Worm (Caenorhabditis elegans) whole organism, young adult: ENCODE results near the gene ddr-2.

Experiments used
- B0336.3 ChIP-seq: fragments of 200-800 bp; sonication (Bioruptor generic); IDR thresholded peaks from 2 replicates; pipeline ENCODE4 v1.3.6; 2022; ENCODE audit warnings: missing genetic modification characterization, missing compliant biosample characterization
- C06A6.2 ChIP-seq: fragments of 200-800 bp; sonication (Bioruptor generic); conservative IDR thresholded peaks from 2 replicates; pipeline ENCODE4 v1.3.6; 2022; ENCODE audit warnings: missing genetic modification characterization, missing compliant biosample characterization
- F49E8.2 ChIP-seq: sonication (generic microtip); optimal IDR thresholded peaks from 3 replicates; lab custom pipeline; 2017; ENCODE audit warnings: missing genetic modification characterization, mild to moderate bottlenecking, missing compliant biosample characterization, antibody characterized with exemption, moderate library complexity; ENCODE audit not compliant: insufficient read depth
- K11D2.4 ChIP-seq: fragments of 200-800 bp; sonication (Bioruptor generic); IDR thresholded peaks from 2 replicates; pipeline ENCODE4 v1.3.6; 2022; ENCODE audit warnings: missing genetic modification reagents, missing genetic modification characterization, missing compliant biosample characterization
- K12H6.12 ChIP-seq: fragments of 200-800 bp; sonication (Bioruptor generic); optimal IDR thresholded peaks from 2 replicates; lab custom pipeline; 2018; ENCODE audit warnings: mild to moderate bottlenecking, missing genetic modification characterization, missing compliant biosample characterization
- T07F8.4 ChIP-seq: sonication (generic microtip); optimal IDR thresholded peaks from 2 replicates; lab custom pipeline; 2016; ENCODE audit warnings: mild to moderate bottlenecking, missing genetic modification characterization, moderate library complexity, missing compliant biosample characterization
- Y53F4B.3 ChIP-seq: fragments of 200-800 bp; sonication (Bioruptor generic); IDR thresholded peaks from 2 replicates; pipeline ENCODE4 v1.3.6; 2022; ENCODE audit warnings: missing genetic modification reagents, missing genetic modification characterization, missing compliant biosample characterization
- Y53G8AR.9 ChIP-seq: fragments of 200-800 bp; sonication (Bioruptor generic); conservative IDR thresholded peaks from 2 replicates; pipeline ENCODE4 v1.3.6; 2022; ENCODE audit warnings: missing genetic modification reagents, missing genetic modification characterization, missing compliant biosample characterization
- Y56A3A.18 ChIP-seq: fragments of 200-800 bp; sonication (Bioruptor generic); IDR thresholded peaks from 2 replicates; pipeline ENCODE4 v1.3.6; 2022; ENCODE audit warnings: missing genetic modification reagents, missing genetic modification characterization, missing compliant biosample characterization
- Y95B8A.8 ChIP-seq: fragments of 200-800 bp; sonication (Bioruptor generic); IDR thresholded peaks from 2 replicates; pipeline ENCODE4 v1.3.6; 2022; ENCODE audit warnings: missing genetic modification reagents, missing genetic modification characterization, missing compliant biosample characterization
- attf-5 ChIP-seq: fragments of 200-800 bp; sonication (Bioruptor generic); optimal IDR thresholded peaks from 2 replicates; lab custom pipeline; 2018; ENCODE audit warnings: mild to moderate bottlenecking, missing genetic modification characterization, missing compliant biosample characterization
- attf-6 ChIP-seq: fragments of 200-800 bp; sonication (Bioruptor generic); IDR thresholded peaks from 2 replicates; pipeline ENCODE4 v1.3.6; 2022; ENCODE audit warnings: missing genetic modification reagents, missing genetic modification characterization, missing compliant biosample characterization
- ccch-3 ChIP-seq: fragments of 200-800 bp; sonication (Bioruptor generic); optimal IDR thresholded peaks from 2 replicates; lab custom pipeline; 2018; ENCODE audit warnings: mild to moderate bottlenecking, missing genetic modification characterization, missing compliant biosample characterization
- ceh-27 ChIP-seq: fragments of 200-800 bp; sonication (Bioruptor generic); optimal IDR thresholded peaks from 2 replicates; lab custom pipeline; 2018; ENCODE audit warnings: mild to moderate bottlenecking, missing genetic modification characterization, moderate library complexity, missing compliant biosample characterization
- ceh-40 ChIP-seq: fragments of 200-800 bp; sonication (Bioruptor generic); IDR thresholded peaks from 2 replicates; pipeline ENCODE4 v1.3.6; 2022; ENCODE audit warnings: missing genetic modification characterization, missing compliant biosample characterization
- ceh-58 ChIP-seq: fragments of 200-800 bp; sonication (Bioruptor generic); IDR thresholded peaks from 2 replicates; pipeline ENCODE4 v1.3.6; 2022; ENCODE audit warnings: missing genetic modification characterization, missing compliant biosample characterization
- chd-7 ChIP-seq: sonication (generic microtip); optimal IDR thresholded peaks from 2 replicates; lab custom pipeline; 2016; ENCODE audit warnings: mild to moderate bottlenecking, missing genetic modification characterization, moderate library complexity, missing compliant biosample characterization
- dox-1 ChIP-seq: fragments of 200-800 bp; sonication (Bioruptor generic); IDR thresholded peaks from 2 replicates; pipeline ENCODE4 v1.3.6; 2022; ENCODE audit warnings: missing genetic modification reagents, missing genetic modification characterization, missing compliant biosample characterization
- dpl-1 ChIP-seq: fragments of 150-350 bp; optimal IDR thresholded peaks from 2 replicates; lab custom pipeline; 2014; ENCODE audit warnings: missing biosample characterization, missing genetic modification reagents, missing genetic modification characterization
- efl-1 ChIP-seq: fragments of 150-350 bp; optimal IDR thresholded peaks from 2 replicates; lab custom pipeline; 2014; ENCODE audit warnings: missing biosample characterization, missing genetic modification reagents, missing genetic modification characterization
- egl-18 ChIP-seq: fragments of 200-800 bp; sonication (Bioruptor generic); IDR thresholded peaks from 2 replicates; pipeline ENCODE4 v1.3.6; 2022; ENCODE audit warnings: missing genetic modification reagents, missing genetic modification characterization, missing compliant biosample characterization
- egl-44 ChIP-seq: fragments of 200-800 bp; sonication (Bioruptor generic); IDR thresholded peaks from 2 replicates; pipeline ENCODE4 v1.3.6; 2022; ENCODE audit warnings: missing genetic modification reagents, missing genetic modification characterization, missing compliant biosample characterization
- egrh-3 ChIP-seq: fragments of 200-800 bp; sonication (Bioruptor generic); IDR thresholded peaks from 2 replicates; pipeline ENCODE4 v1.3.6; 2022; ENCODE audit warnings: missing genetic modification reagents, missing genetic modification characterization, missing compliant biosample characterization
- ekl-4 ChIP-seq: fragments of 200-800 bp; sonication (Bioruptor generic); IDR thresholded peaks from 2 replicates; pipeline ENCODE4 v1.3.6; 2022; ENCODE audit warnings: missing genetic modification reagents, missing genetic modification characterization, missing compliant biosample characterization
- ets-4 ChIP-seq: fragments of 200-800 bp; sonication (Bioruptor generic); optimal IDR thresholded peaks from 2 replicates; lab custom pipeline; 2018; ENCODE audit warnings: mild to moderate bottlenecking, missing genetic modification characterization, missing compliant biosample characterization
- gei-17 ChIP-seq: fragments of 200-800 bp; sonication (Bioruptor generic); optimal IDR thresholded peaks from 2 replicates; lab custom pipeline; 2018; ENCODE audit warnings: mild to moderate bottlenecking, missing genetic modification characterization, missing compliant biosample characterization
- hmg-20 ChIP-seq: fragments of 200-800 bp; sonication (Bioruptor generic); IDR thresholded peaks from 2 replicates; pipeline ENCODE4 v1.3.6; 2022; ENCODE audit warnings: missing genetic modification reagents, missing genetic modification characterization, missing compliant biosample characterization
- hrde-1 ChIP-seq: sonication (generic microtip); optimal IDR thresholded peaks from 2 replicates; lab custom pipeline; 2016; ENCODE audit warnings: missing genetic modification characterization, mild to moderate bottlenecking, missing compliant biosample characterization, moderate library complexity, missing genotype, missing genetic modification reagents, borderline replicate concordance
- let-607 ChIP-seq, 2 experiments: fragments of 200-800 bp in 1 of 2; sonication (Bioruptor generic) in 1 of 2; sonication (generic microtip) in 1 of 2; optimal IDR thresholded peaks; 2 replicates each; lab custom pipeline; 2016 to 2018; ENCODE audit warnings: mild to moderate bottlenecking in 2 of 2, missing compliant biosample characterization in 2 of 2, missing genetic modification characterization in 2 of 2, moderate library complexity in 2 of 2, missing genotype in 1 of 2
- madf-10 ChIP-seq: sonication (generic microtip); optimal IDR thresholded peaks from 2 replicates; lab custom pipeline; 2016; ENCODE audit warnings: mild to moderate bottlenecking, missing genetic modification characterization, missing compliant biosample characterization
- madf-6 ChIP-seq: fragments of 200-800 bp; sonication (Bioruptor generic); IDR thresholded peaks from 2 replicates; pipeline ENCODE4 v1.3.6; 2022; ENCODE audit warnings: missing genetic modification reagents, missing genetic modification characterization, missing compliant biosample characterization
- mcd-1 ChIP-seq: fragments of 200-800 bp; sonication (Bioruptor generic); IDR thresholded peaks from 2 replicates; pipeline ENCODE4 v1.3.6; 2022; ENCODE audit warnings: missing genetic modification reagents, missing genetic modification characterization, missing compliant biosample characterization
- mes-4 ChIP-seq: sonication (generic microtip); optimal IDR thresholded peaks from 2 replicates; lab custom pipeline; 2016; ENCODE audit warnings: missing genotype, missing genetic modification characterization, missing compliant biosample characterization
- nfya-1 ChIP-seq: sonication (generic microtip); optimal IDR thresholded peaks from 2 replicates; lab custom pipeline; 2017; ENCODE audit warnings: antibody characterized with exemption, missing compliant biosample characterization, missing genetic modification characterization, borderline replicate concordance; ENCODE audit not compliant: insufficient read depth
- nfya-2 ChIP-seq: fragments of 200-800 bp; sonication (Bioruptor generic); IDR thresholded peaks from 2 replicates; pipeline ENCODE4 v1.3.6; 2022; ENCODE audit warnings: missing genetic modification reagents, missing genetic modification characterization, missing compliant biosample characterization
- nfyb-1 ChIP-seq: fragments of 200-800 bp; sonication (Bioruptor generic); IDR thresholded peaks from 2 replicates; pipeline ENCODE4 v1.3.6; 2022; ENCODE audit warnings: missing genetic modification reagents, missing genetic modification characterization, missing compliant biosample characterization
- nhr-179 ChIP-seq: sonication (generic microtip); optimal IDR thresholded peaks from 2 replicates; lab custom pipeline; 2016; ENCODE audit warnings: mild to moderate bottlenecking, missing genetic modification characterization, missing compliant biosample characterization
- nhr-27 ChIP-seq: fragments of 200-800 bp; sonication (Bioruptor generic); optimal IDR thresholded peaks from 2 replicates; lab custom pipeline; 2018; ENCODE audit warnings: mild to moderate bottlenecking, missing genetic modification characterization, moderate library complexity, missing compliant biosample characterization
- pbrm-1 ChIP-seq: fragments of 200-800 bp; sonication (Bioruptor generic); IDR thresholded peaks from 2 replicates; pipeline ENCODE4 v1.3.6; 2022; ENCODE audit warnings: missing genetic modification reagents, missing genetic modification characterization, missing compliant biosample characterization
- pha-4 ChIP-seq: fragments of 150-350 bp; sonication (generic microtip); optimal IDR thresholded peaks from 2 replicates; lab custom pipeline; 2014; ENCODE audit warnings: missing biosample characterization, missing genetic modification reagents, missing genetic modification characterization
- repo-1 ChIP-seq: sonication (generic microtip); optimal IDR thresholded peaks from 2 replicates; lab custom pipeline; 2017; ENCODE audit warnings: mild to moderate bottlenecking, missing genetic modification characterization, missing compliant biosample characterization
- rpc-1 ChIP-seq, 2 experiments: fragments of 150-350 bp in 1 of 2; sonication (generic microtip) in 1 of 2; optimal IDR thresholded peaks; 2 replicates each; lab custom pipeline; 2014 to 2018; ENCODE audit warnings: missing biosample characterization in 1 of 2, missing genetic modification characterization in 1 of 2, missing genetic modification reagents in 1 of 2, missing genotype in 1 of 2
- snpc-3.4 ChIP-seq: sonication (generic microtip); optimal IDR thresholded peaks from 2 replicates; lab custom pipeline; 2017; ENCODE audit warnings: missing genetic modification characterization, mild to moderate bottlenecking, missing compliant biosample characterization, antibody characterized with exemption, moderate library complexity, missing genotype, missing genetic modification reagents
- tbp1 ChIP-seq: fragments of 200-800 bp; sonication (Bioruptor generic); optimal IDR thresholded peaks from 2 replicates; lab custom pipeline; 2018; ENCODE audit warnings: mild to moderate bottlenecking, missing genetic modification characterization, missing compliant biosample characterization
- unc-130 ChIP-seq: sonication (generic microtip); optimal IDR thresholded peaks from 2 replicates; lab custom pipeline; 2016; ENCODE audit warnings: missing genetic modification reagents, missing genetic modification characterization, missing compliant biosample characterization
- unc-62 ChIP-seq: fragments of 150-350 bp; optimal IDR thresholded peaks from 2 replicates; lab custom pipeline; 2014; ENCODE audit warnings: missing biosample characterization, missing genetic modification reagents, missing genetic modification characterization
- ztf-18 ChIP-seq: sonication (generic microtip); optimal IDR thresholded peaks from 2 replicates; lab custom pipeline; 2016; ENCODE audit warnings: missing genotype, mild to moderate bottlenecking, missing genetic modification characterization, missing compliant biosample characterization

Gene ddr-2

DNA sequence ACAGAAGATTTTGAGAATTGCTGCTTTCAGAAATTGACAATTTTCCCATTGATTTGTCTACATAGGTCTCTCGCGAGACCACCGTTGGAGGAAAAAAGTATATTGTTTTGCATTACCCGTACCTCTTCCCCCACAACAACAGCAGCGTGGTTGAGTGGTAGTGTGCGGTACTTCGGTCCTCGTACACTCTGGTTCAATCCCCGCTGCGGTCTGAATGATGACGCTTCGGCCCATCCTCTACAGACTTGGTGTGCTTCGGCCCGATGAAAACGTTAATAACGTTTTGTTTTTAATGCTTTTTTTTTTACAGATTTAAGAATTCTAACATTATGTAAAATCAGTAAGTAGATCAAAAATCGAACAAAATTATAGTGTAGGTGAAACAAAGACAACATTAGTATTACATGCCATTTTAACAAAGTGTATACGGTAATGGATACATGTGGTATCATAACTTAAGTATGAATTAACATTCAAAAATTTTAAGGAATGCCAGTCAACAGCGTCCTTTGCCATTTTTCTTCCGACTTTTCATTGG lies 32.9 kb downstream of the ddr-2 start, which contains the start of gene ZK816.3 (continued):
- TF ChIP-seq ceh-40 (peak; percentile 33; the same call in 1 of the 2 replicates), efl-1 (no peak), attf-6 (GFP tag; lab: Robert Waterston, UW) (no peak), tbp1 (peak; percentile 85), unc-130 (GFP tag; lab: Kevin White, UChicago) (no peak), ztf-18 (peak; percentile 50), pbrm-1 (GFP tag; lab: Robert Waterston, UW) (peak; percentile 55; the same call in 1 of the 2 replicates), ceh-27 (peak; percentile 78), egrh-3 (GFP tag; lab: Robert Waterston, UW) (0 out of 2 replicates have a peak, but pooled peaks have one; percentile 7), F49E8.2 (tag; lab: Kevin White, UChicago) (no peak), pha-4 (tag; lab: Kevin White, UChicago) (no peak), chd-7 (no peak), T07F8.4 (tag; lab: Kevin White, UChicago) (no peak), nfyb-1 (GFP tag; lab: Robert Waterston, UW) (no peak), repo-1 (tag; lab: Kevin White, UChicago) (no peak), nfya-1 (tag; lab: Kevin White, UChicago) (no peak), unc-62 (no peak), mcd-1 (GFP tag; lab: Robert Waterston, UW) (no peak), madf-10 (tag; lab: Kevin White, UChicago) (peak; percentile 47), hrde-1 (no peak), K12H6.12 (tag; lab: Kevin White, UChicago) (no peak), Y53F4B.3 (GFP tag; lab: Robert Waterston, UW) (peak; percentile 49; the same call in 1 of the 2 replicates), B0336.3 (GFP tag; lab: Robert Waterston, UW) (no peak), egl-18 (GFP tag; lab: Robert Waterston, UW) (no peak), ccch-3 (GFP tag; lab: Kevin White, UChicago) (no peak), ceh-58 (GFP tag; lab: Robert Waterston, UW) (no peak), nhr-179 (peak; percentile 23), Y95B8A.8 (no peak), rpc-1 (optimal IDR thresholded peaks at IDR 0.05; lab: Kevin White, UChicago) (peak; percentile 77), rpc-1 (tag; optimal IDR thresholded peaks at IDR 0.05; lab: Kevin White, UChicago) (peak; percentile 85), hmg-20 (GFP tag; lab: Robert Waterston, UW) (no peak), egl-44 (GFP tag; lab: Robert Waterston, UW) (0 out of 2 replicates have a peak, but pooled peaks have one; percentile 41), ekl-4 (GFP tag; lab: Robert Waterston, UW) (no peak), nfya-2 (GFP tag; lab: Robert Waterston, UW) (no peak), nhr-27 (tag; lab: Kevin White, UChicago) (no peak), madf-6 (GFP tag; lab: Robert Waterston, UW) (peak; percentile 43; the same call in 1 of the 2 replicates), C06A6.2 (GFP tag; lab: Robert Waterston, UW) (no peak), gei-17 (GFP tag; lab: Kevin White, UChicago) (no peak), K11D2.4 (GFP tag; lab: Robert Waterston, UW) (no peak), dox-1 (GFP tag; lab: Robert Waterston, UW) (peak; percentile 64; the same call in 1 of the 2 replicates), Y56A3A.18 (0 out of 2 replicates have a peak, but pooled peaks have one; percentile 66), dpl-1 (GFP tag; lab: Kevin White, UChicago) (no peak), mes-4 (tag; lab: Kevin White, UChicago) (peak; percentile 4), attf-5 (GFP tag; lab: Kevin White, UChicago) (no peak), let-607 (tag; optimal IDR thresholded peaks at IDR 0.05; lab: Kevin White, UChicago) (no peak), ets-4 (GFP tag; lab: Kevin White, UChicago) (no peak), Y53G8AR.9 (GFP tag; lab: Robert Waterston, UW) (0 out of 2 replicates have a peak, but pooled peaks have one; percentile 27), snpc-3.4 (tag; lab: Kevin White, UChicago) (peak; percentile 3)
